Fruit fly (Drosophila melanogaster) whole organism, embryonic: Measurements from ENCODE around the gene Frq2.
A peak's percentile ranks its signal among the peaks of the same experiment; 100 is the strongest.

Experiments used
- Asciz ChIP-seq: fragments of 200-800 bp; sonication (Bioruptor generic); optimal IDR thresholded peaks from 2 replicates; lab custom pipeline; 2017; ENCODE audit warnings: missing biosample characterization, mild to moderate bottlenecking, missing genetic modification characterization, missing genetic modification reagents
- Atf6 ChIP-seq: fragments of 200-800 bp; sonication (Bioruptor generic); IDR thresholded peaks from 2 replicates; pipeline ENCODE4 v1.3.6; 2022; ENCODE audit warnings: missing biosample characterization, missing genetic modification characterization
- C15 ChIP-seq: fragments of 200-800 bp; sonication (Bioruptor generic); IDR thresholded peaks from 3 replicates; pipeline ENCODE4 v1.3.6; 2022; ENCODE audit warnings: missing biosample characterization, missing genetic modification characterization
- CG10147 ChIP-seq: fragments of 200-800 bp; sonication (Bioruptor generic); optimal IDR thresholded peaks from 2 replicates; lab custom pipeline; 2019; ENCODE audit warnings: missing biosample characterization, mild to moderate bottlenecking, missing genetic modification characterization, moderate library complexity
- CG10543 ChIP-seq: fragments of 200-800 bp; sonication (Bioruptor generic); optimal IDR thresholded peaks from 3 replicates; lab custom pipeline; 2017; ENCODE audit warnings: missing biosample characterization, mild to moderate bottlenecking, missing genetic modification characterization, moderate library complexity
- CG1529 ChIP-seq: fragments of 200-800 bp; sonication (Bioruptor generic); optimal IDR thresholded peaks from 3 replicates; lab custom pipeline; 2018; ENCODE audit warnings: missing biosample characterization, missing genetic modification characterization
- CG1647 ChIP-seq: fragments of 200-800 bp; sonication (Bioruptor generic); optimal IDR thresholded peaks from 3 replicates; lab custom pipeline; 2016; ENCODE audit warnings: missing biosample characterization, missing genetic modification characterization
- CG17186 ChIP-seq: fragments of 200-800 bp; sonication (Bioruptor generic); optimal IDR thresholded peaks from 3 replicates; lab custom pipeline; 2017; ENCODE audit warnings: missing biosample characterization, missing genetic modification reagents, missing genetic modification characterization
- CG18011 ChIP-seq: fragments of 200-800 bp; sonication (Bioruptor generic); optimal IDR thresholded peaks from 2 replicates; lab custom pipeline; 2017; ENCODE audit warnings: missing biosample characterization, missing genetic modification characterization, mild to moderate bottlenecking, moderate library complexity, missing genotype
- CG1832 ChIP-seq: fragments of 200-800 bp; sonication (Bioruptor generic); optimal IDR thresholded peaks from 2 replicates; lab custom pipeline; 2017; ENCODE audit warnings: missing biosample characterization, mild to moderate bottlenecking, missing genetic modification characterization, inconsistent platforms
- CG2875 ChIP-seq: fragments of 200-800 bp; sonication (Bioruptor generic); optimal IDR thresholded peaks from 2 replicates; lab custom pipeline; 2017; ENCODE audit warnings: missing biosample characterization, mild to moderate bottlenecking, missing genetic modification characterization, missing genetic modification reagents
- CG3065 ChIP-seq: fragments of 200-800 bp; sonication (Bioruptor generic); optimal IDR thresholded peaks from 2 replicates; lab custom pipeline; 2016; ENCODE audit warnings: missing biosample characterization, missing genetic modification characterization
- CG33213 ChIP-seq: fragments of 200-800 bp; sonication (Bioruptor generic); optimal IDR thresholded peaks from 3 replicates; lab custom pipeline; 2016; ENCODE audit warnings: missing biosample characterization, missing genetic modification characterization
- CG4328 ChIP-seq: fragments of 200-800 bp; sonication (Bioruptor generic); optimal IDR thresholded peaks from 3 replicates; lab custom pipeline; 2017; ENCODE audit warnings: missing biosample characterization, missing genetic modification reagents, missing genetic modification characterization
- CG5245 ChIP-seq: fragments of 200-800 bp; sonication (Bioruptor generic); optimal IDR thresholded peaks from 3 replicates; lab custom pipeline; 2016; ENCODE audit warnings: missing biosample characterization, missing genetic modification characterization
- CG8478 ChIP-seq: fragments of >200 bp; optimal IDR thresholded peaks from 2 replicates; lab custom pipeline; 2018
- CG9876 ChIP-seq: fragments of 200-800 bp; sonication (Bioruptor generic); optimal IDR thresholded peaks from 2 replicates; lab custom pipeline; 2016; ENCODE audit warnings: missing biosample characterization, missing genetic modification characterization
- CTCF ChIP-seq: fragments of 200-800 bp; sonication (Bioruptor generic); optimal IDR thresholded peaks from 2 replicates; lab custom pipeline; 2017; ENCODE audit warnings: missing biosample characterization, mild to moderate bottlenecking, missing genetic modification characterization, moderate library complexity
- Deaf1 ChIP-seq: fragments of 200-800 bp; optimal IDR thresholded peaks from 3 replicates; lab custom pipeline; 2019; ENCODE audit warnings: missing biosample characterization, mild to moderate bottlenecking, missing genetic modification characterization, moderate library complexity
- Ets97D ChIP-seq: fragments of 200-800 bp; sonication (Bioruptor generic); optimal IDR thresholded peaks from 3 replicates; lab custom pipeline; 2016; ENCODE audit warnings: missing biosample characterization, missing genetic modification characterization
- GATAe ChIP-seq: fragments of 200-800 bp; sonication (Bioruptor generic); conservative IDR thresholded peaks from 2 replicates; pipeline ENCODE4 v1.3.6; 2022; ENCODE audit warnings: missing biosample characterization, missing genetic modification characterization
- HLH3B ChIP-seq: fragments of 200-800 bp; sonication (Bioruptor generic); IDR thresholded peaks from 2 replicates; pipeline ENCODE4 v1.3.6; 2022; ENCODE audit warnings: missing biosample characterization, missing genetic modification characterization
- Hr78 ChIP-seq, 2 experiments: fragments of 200-800 bp in 1 of 2; fragments of >200 bp in 1 of 2; sonication (Bioruptor generic) in 1 of 2; optimal IDR thresholded peaks; 2 replicates each; lab custom pipeline; 2017 to 2019; ENCODE audit warnings: missing biosample characterization in 2 of 2, missing genetic modification characterization in 2 of 2, mild to moderate bottlenecking in 1 of 2, moderate library complexity in 1 of 2
- Jarid2 ChIP-seq: fragments of 200-800 bp; sonication (Bioruptor generic); optimal IDR thresholded peaks from 3 replicates; lab custom pipeline; 2017; ENCODE audit warnings: mild to moderate bottlenecking, missing biosample characterization, missing genetic modification reagents, missing genetic modification characterization
- Med ChIP-seq: fragments of 200-800 bp; sonication (Bioruptor generic); peaks from one replicate; lab custom pipeline; 2016; ENCODE audit warnings: missing biosample characterization, missing genetic modification characterization, mild to moderate bottlenecking, inconsistent platforms, moderate library complexity
- Opbp ChIP-seq: fragments of 200-800 bp; sonication (Bioruptor generic); IDR thresholded peaks from 3 replicates; pipeline ENCODE4 v1.3.6; 2022; ENCODE audit warnings: missing biosample characterization, missing genetic modification characterization; ENCODE audit not compliant: partially characterized antibody
- Ssrp ChIP-seq: fragments of 200-800 bp; sonication (Bioruptor generic); optimal IDR thresholded peaks from 2 replicates; lab custom pipeline; 2018; ENCODE audit warnings: missing biosample characterization, mild to moderate bottlenecking, missing genetic modification characterization, moderate library complexity
- amos ChIP-seq: fragments of 200-800 bp; sonication (Bioruptor generic); IDR thresholded peaks from 2 replicates; pipeline ENCODE4 v1.3.6; 2022; ENCODE audit warnings: missing biosample characterization, missing genetic modification characterization; ENCODE audit not compliant: partially characterized antibody
- bbx ChIP-seq: fragments of 200-800 bp; sonication (Bioruptor generic); IDR thresholded peaks from 2 replicates; pipeline ENCODE4 v1.3.6; 2022; ENCODE audit warnings: missing biosample characterization, missing genetic modification characterization; ENCODE audit not compliant: partially characterized antibody
- chinmo ChIP-seq: fragments of 200-800 bp; sonication (Bioruptor generic); IDR thresholded peaks from 4 replicates; pipeline ENCODE4 v1.3.6; 2022; ENCODE audit warnings: missing biosample characterization, missing genetic modification characterization; ENCODE audit not compliant: partially characterized antibody
- chm ChIP-seq: fragments of 200-800 bp; sonication (Bioruptor generic); IDR thresholded peaks from 2 replicates; pipeline ENCODE4 v1.3.6; 2022; ENCODE audit warnings: missing biosample characterization, missing genetic modification characterization
- crol ChIP-seq: fragments of 200-800 bp; sonication (Bioruptor generic); IDR thresholded peaks from 2 replicates; pipeline ENCODE4 v1.3.6; 2022; ENCODE audit warnings: missing biosample characterization, missing genetic modification characterization
- crp ChIP-seq, 2 experiments: fragments of 200-800 bp; sonication (Bioruptor generic); optimal IDR thresholded peaks; 2 replicates in 1 of 2; 3 replicates in 1 of 2; lab custom pipeline; 2017; ENCODE audit warnings: missing biosample characterization in 2 of 2, missing genetic modification characterization in 2 of 2, mild to moderate bottlenecking in 1 of 2, moderate library complexity in 1 of 2
- exex ChIP-seq: fragments of 200-800 bp; sonication (Bioruptor generic); optimal IDR thresholded peaks from 4 replicates; lab custom pipeline; 2018; ENCODE audit warnings: missing biosample characterization, mild to moderate bottlenecking, missing genetic modification characterization, moderate library complexity
- eyg ChIP-seq: fragments of 200-800 bp; sonication (Bioruptor generic); optimal IDR thresholded peaks from 3 replicates; lab custom pipeline; 2016; ENCODE audit warnings: missing biosample characterization, missing genetic modification characterization
- ftz-f1 ChIP-seq: fragments of 200-800 bp; sonication (Bioruptor generic); optimal IDR thresholded peaks from 2 replicates; lab custom pipeline; 2016; ENCODE audit warnings: missing biosample characterization, missing genetic modification characterization
- grn ChIP-seq: fragments of 200-800 bp; sonication (Bioruptor generic); optimal IDR thresholded peaks from 3 replicates; lab custom pipeline; 2017; ENCODE audit warnings: missing biosample characterization, missing genetic modification characterization
- jing ChIP-seq: fragments of 200-800 bp; sonication (Bioruptor generic); optimal IDR thresholded peaks from 2 replicates; lab custom pipeline; 2018; ENCODE audit warnings: missing biosample characterization, mild to moderate bottlenecking, missing genetic modification characterization
- kni ChIP-seq: fragments of 200-800 bp; sonication (Bioruptor generic); optimal IDR thresholded peaks from 3 replicates; lab custom pipeline; 2017; ENCODE audit warnings: mild to moderate bottlenecking, missing biosample characterization, missing genetic modification reagents, missing genetic modification characterization
- onecut ChIP-seq: fragments of 200-800 bp; sonication (Bioruptor generic); IDR thresholded peaks from 2 replicates; pipeline ENCODE4 v1.3.6; 2022; ENCODE audit warnings: missing biosample characterization, missing genetic modification characterization
- run ChIP-seq: fragments of 200-800 bp; sonication (Bioruptor generic); optimal IDR thresholded peaks from 3 replicates; lab custom pipeline; 2018; ENCODE audit warnings: missing biosample characterization, mild to moderate bottlenecking, missing genetic modification characterization
- sd ChIP-seq: fragments of 200-800 bp; sonication (Bioruptor generic); optimal IDR thresholded peaks from 3 replicates; lab custom pipeline; 2018; ENCODE audit warnings: missing biosample characterization, mild to moderate bottlenecking, missing genetic modification characterization, moderate library complexity
- shn ChIP-seq: fragments of 200-800 bp; sonication (Bioruptor generic); optimal IDR thresholded peaks from 3 replicates; lab custom pipeline; 2016; ENCODE audit warnings: missing biosample characterization, missing genetic modification characterization
- sr ChIP-seq: fragments of 200-800 bp; sonication (Bioruptor generic); IDR thresholded peaks from 3 replicates; pipeline ENCODE4 v1.3.6; 2022; ENCODE audit warnings: missing biosample characterization, missing genetic modification characterization
- sug ChIP-seq: fragments of 200-800 bp; optimal IDR thresholded peaks from 2 replicates; lab custom pipeline; 2019; ENCODE audit warnings: missing biosample characterization, mild to moderate bottlenecking, missing genetic modification characterization, moderate library complexity
- tll ChIP-seq, 2 experiments: fragments of 200-800 bp in 1 of 2; fragments of >200 bp in 1 of 2; sonication (Bioruptor generic) in 1 of 2; optimal IDR thresholded peaks; 2 replicates each; lab custom pipeline; 2017 to 2019; ENCODE audit warnings: missing biosample characterization in 2 of 2, missing genetic modification characterization in 2 of 2, mild to moderate bottlenecking in 1 of 2, moderate library complexity in 1 of 2
- vnd ChIP-seq: fragments of 200-800 bp; sonication (Bioruptor generic); IDR thresholded peaks from 3 replicates; pipeline ENCODE4 v1.3.6; 2022; ENCODE audit warnings: missing biosample characterization, missing genetic modification characterization; ENCODE audit not compliant: partially characterized antibody
- z ChIP-seq: fragments of 200-800 bp; sonication (Bioruptor generic); IDR thresholded peaks from 3 replicates; pipeline ENCODE4 v1.3.6; 2022; ENCODE audit warnings: missing biosample characterization, missing genetic modification characterization

Frq2 gene

DNA sequence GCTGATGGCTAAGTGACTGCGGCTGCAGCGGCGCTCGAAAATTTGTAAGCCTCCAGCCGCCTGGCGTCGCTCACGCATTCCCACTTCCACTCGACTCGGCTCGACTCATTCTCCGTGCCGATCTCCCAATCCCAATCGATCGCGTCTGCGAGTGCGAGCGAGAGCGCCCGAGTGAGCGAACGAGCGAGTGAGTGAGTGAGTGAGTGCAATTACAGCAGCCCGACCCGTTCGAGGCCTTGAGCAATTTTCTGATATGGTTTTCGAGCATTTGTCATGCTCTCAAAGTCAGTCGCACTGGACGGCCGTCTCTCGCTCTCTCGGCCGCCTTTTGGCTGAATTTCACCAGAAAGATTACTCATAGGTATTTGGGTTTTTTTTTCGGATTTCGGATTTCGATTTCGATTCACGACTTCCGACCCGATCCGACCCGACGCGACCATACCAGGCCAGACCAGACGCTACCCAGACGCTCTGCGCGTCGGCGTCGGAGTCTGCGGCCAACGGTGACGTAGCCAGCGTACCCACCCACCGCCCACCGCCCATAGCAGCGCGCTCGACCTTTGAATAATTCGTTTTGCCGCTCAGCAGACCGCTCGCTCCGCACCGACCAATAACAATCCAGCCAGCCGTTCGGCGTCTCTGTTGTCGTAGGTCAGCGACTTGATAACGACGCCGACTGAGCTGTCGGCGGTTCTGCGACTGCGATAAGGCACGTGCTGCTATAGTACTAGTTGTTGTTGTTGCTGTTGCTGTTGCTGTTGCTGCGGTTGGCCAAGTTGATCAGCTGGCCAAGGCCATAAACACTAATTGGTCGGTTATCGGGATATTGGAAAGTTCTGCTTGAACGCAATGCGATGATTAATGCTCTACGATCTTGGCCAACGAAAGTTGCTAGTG, 66.2 kb downstream of the Frq2 start (continued):
- TF ChIP-seq onecut (GFP tag; lab: Robert Waterston, UW) (no peak), CG1832 (GFP tag; lab: Kevin White, UChicago) (peak; percentile 80), z (GFP tag; lab: Robert Waterston, UW) (peak; percentile 100), chm (GFP tag; lab: Robert Waterston, UW) (0 out of 2 replicates have a peak, but pooled peaks have one; percentile 21), CG4328 (GFP tag; lab: Kevin White, UChicago) (no peak), CG10543 (GFP tag; lab: Kevin White, UChicago) (peak; percentile 64), CG33213 (no peak), amos (GFP tag; lab: Robert Waterston, UW) (peak; percentile 35; the same call in 1 of the 2 replicates), Med (GFP tag; lab: Kevin White, UChicago) (peak; percentile 88), crp (GFP tag; optimal IDR thresholded peaks at IDR 0.05; lab: Kevin White, UChicago) (no peak), CTCF (GFP tag; lab: Kevin White, UChicago) (peak; percentile 37), HLH3B (GFP tag; lab: Robert Waterston, UW) (no peak), Jarid2 (GFP tag; lab: Kevin White, UChicago) (peak; percentile 20), tll (GFP tag; optimal IDR thresholded peaks at IDR 0.05; lab: Kevin White, UChicago) (peak in 1 of 2 experiments; percentile 49), CG17186 (no peak), CG10147 (GFP tag; lab: Kevin White, UChicago) (no peak), bbx (GFP tag; lab: Robert Waterston, UW) (peak; percentile 67), crol (GFP tag; lab: Robert Waterston, UW) (peak; percentile 41; the same call in 1 of the 2 replicates), ftz-f1 (GFP tag; lab: Kevin White, UChicago) (peak; percentile 1), jing (GFP tag; lab: Kevin White, UChicago) (peak; percentile 7), sug (peak; percentile 55), Hr78 (GFP tag; optimal IDR thresholded peaks at IDR 0.05; lab: Kevin White, UChicago) (peak in 1 of 2 experiments; percentile 74), grn (GFP tag; lab: Kevin White, UChicago) (peak; percentile 7), CG9876 (GFP tag; lab: Kevin White, UChicago) (no peak), CG5245 (GFP tag; lab: Kevin White, UChicago) (no peak), Deaf1 (tag; lab: Kevin White, UChicago) (peak; percentile 91), Ets97D (no peak), Atf6 (no peak), CG1529 (no peak), Opbp (peak; percentile 50; the same call in 1 of the 3 replicates), Asciz (GFP tag; lab: Kevin White, UChicago) (no peak), sd (tag; lab: Kevin White, UChicago) (peak; percentile 73), CG8478 (lab: Kevin White, UChicago) (no peak), eyg (GFP tag; lab: Kevin White, UChicago) (no peak), sr (peak; percentile 50; the same call in 1 of the 3 replicates), exex (peak; percentile 39), kni (peak; percentile 19), CG1647 (no peak), run (no peak), CG2875 (GFP tag; lab: Kevin White, UChicago) (no peak), CG3065 (GFP tag; lab: Kevin White, UChicago) (no peak), chinmo (GFP tag; lab: Robert Waterston, UW) (0 out of 4 replicates have a peak, but pooled peaks have one; percentile 26), shn (GFP tag; lab: Kevin White, UChicago) (peak; percentile 8), C15 (GFP tag; lab: Robert Waterston, UW) (no peak), GATAe (GFP tag; lab: Robert Waterston, UW) (no peak), CG18011 (GFP tag; lab: Kevin White, UChicago) (no peak), Ssrp (tag; lab: Kevin White, UChicago) (no peak), vnd (GFP tag; lab: Robert Waterston, UW) (no peak)
